Fruit fly (Drosophila melanogaster) whole organism, larva: ENCODE data around the gene CG13991.

ENCODE experiments used
- noc ChIP-seq: fragments of 200-800 bp; sonication (Bioruptor generic); optimal IDR thresholded peaks from 3 replicates; lab custom pipeline; 2019; ENCODE audit warnings: missing biosample characterization, mild to moderate bottlenecking, missing genetic modification characterization, moderate library complexity

CG13991 gene

dm6 chr2L:6139082-6139481, at the start of gene CG13991:
CG13991 (plus strand) TSS chr2L:6139382.
- TF ChIP-seq noc, result no peak

dm6 chr2L:6089604-6090198, 49.5 kb upstream of the CG13991 start:
- TF ChIP-seq noc, result no peak

- TF ChIP-seq noc, result peak; percentile 22
Observed at dm6 chr2L:6090365-6090764, 48.8 kb upstream of the CG13991 start.

dm6 chr2L:6090786-6091716, 48.1 kb upstream of the CG13991 start, which contains the start of gene CG45075:
CG45075 (plus strand) TSS chr2L:6091412.
- TF ChIP-seq noc, result no peak

- TF ChIP-seq noc, result no peak
Observed at dm6 chr2L:6092300-6092699, 46.9 kb upstream of the CG13991 start.

dm6 chr2L:6098479-6099269, 40.5 kb upstream of the CG13991 start, which contains the start of gene CG9175:
CG9175 (minus strand) TSS chr2L:6098966.
- TF ChIP-seq noc, result peak; percentile 56

dm6 chr2L:6099270-6099644, 39.9 kb upstream of the CG13991 start:
- no peak for TF ChIP-seq noc

dm6 chr2L:6100202-6100689, 38.9 kb upstream of the CG13991 start, which contains the start of gene stai:
stai (plus strand) TSS chr2L:6100377.
- no peak for TF ChIP-seq noc

- TF ChIP-seq noc, result no peak
Observed at dm6 chr2L:6109313-6109847, 29.8 kb upstream of the CG13991 start.

- TF ChIP-seq noc, result no peak
Observed at dm6 chr2L:6110781-6111180, 28.4 kb upstream of the CG13991 start.

- no peak for TF ChIP-seq noc
Observed at dm6 chr2L:6118212-6118611, 21.0 kb upstream of the CG13991 start, which contains the start of gene CG31642. CG31642 (plus strand) TSS chr2L:6118512.

- TF ChIP-seq noc, result no peak
Observed at dm6 chr2L:6124815-6125214, 14.4 kb upstream of the CG13991 start, which contains the start of gene Arpc4. Arpc4 (plus strand) TSS chr2L:6125132.

- TF ChIP-seq noc, result no peak
Observed at dm6 chr2L:6127478-6127877, 11.7 kb upstream of the CG13991 start, which contains the start of gene WDR79. WDR79 (minus strand) TSS chr2L:6127775.

dm6 chr2L:6130522-6131073, 8.6 kb upstream of the CG13991 start, which contains the start of the genes B9d2, tctn and CG9222:
B9d2 (minus strand) TSS chr2L:6130651.
tctn (minus strand) TSS chr2L:6130651.
CG9222 (plus strand) TSS chr2L:6131023.
- TF ChIP-seq noc, result no peak

dm6 chr2L:6151669-6152068, 12.5 kb downstream of the CG13991 start, which contains the start of gene Muc26B:
Muc26B (plus strand) TSS chr2L:6151969.
- no peak for TF ChIP-seq noc

dm6 chr2L:6155041-6155440, 15.9 kb downstream of the CG13991 start, which contains the start of gene CG31639:
CG31639 (minus strand) TSS chr2L:6155141.
- no peak for TF ChIP-seq noc
